Worm (Caenorhabditis elegans) whole organism, L4/young adult: ENCODE measurements around the gene C31C9.6.

Experiments used
- W03F9.2 ChIP-seq: fragments of 150-350 bp; optimal IDR thresholded peaks from 2 replicates; lab custom pipeline; 2014; ENCODE audit warnings: missing biosample characterization, missing genetic modification characterization
- dao-5 ChIP-seq: sonication (generic microtip); optimal IDR thresholded peaks from 2 replicates; lab custom pipeline; 2016; ENCODE audit warnings: missing genotype, missing genetic modification characterization, moderate library complexity, missing compliant biosample characterization
- him-1 ChIP-seq: sonication (generic microtip); optimal IDR thresholded peaks from 2 replicates; lab custom pipeline; 2016; ENCODE audit warnings: missing genotype, missing genetic modification reagents, missing genetic modification characterization, missing compliant biosample characterization

DNA sequence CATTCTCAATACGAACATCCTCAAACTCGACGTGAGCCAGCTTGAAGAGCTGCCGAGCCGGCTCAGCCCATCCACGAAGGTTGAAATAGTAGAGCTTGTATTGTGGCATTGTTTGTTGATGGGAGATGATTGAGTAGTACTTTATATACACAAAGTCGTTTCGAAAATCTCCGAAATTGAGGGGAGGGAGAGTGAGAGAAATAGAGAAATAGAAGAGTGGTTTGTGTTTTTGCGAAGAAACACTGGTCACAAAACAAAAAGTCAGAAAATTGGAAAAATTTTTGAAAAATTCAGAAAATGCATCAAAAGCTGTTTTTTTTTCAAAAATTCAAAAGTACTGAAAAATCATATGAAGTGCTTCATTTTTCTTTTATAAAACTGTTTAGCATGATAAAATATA lies 50.7 kb downstream of the C31C9.6 start, which contains the start of gene gst-24:
- TF ChIP-seq W03F9.2 (tag; lab: Kevin White, UChicago): no peak
- no peak for TF ChIP-seq dao-5
- TF ChIP-seq him-1 (tag; lab: Kevin White, UChicago): no peak
